Worm (Caenorhabditis elegans) whole organism, late embryonic: Measurements from ENCODE around the gene F35H12.1.

Experiments used
- F13H6.1 ChIP-seq: sonication (generic microtip); optimal IDR thresholded peaks from 2 replicates; lab custom pipeline; 2016; ENCODE audit warnings: missing genetic modification characterization, missing compliant biosample characterization
- ceh-24 ChIP-seq: sonication (generic microtip); optimal IDR thresholded peaks from 2 replicates; lab custom pipeline; 2016; ENCODE audit warnings: mild to moderate bottlenecking, missing genetic modification characterization, missing compliant biosample characterization
- dve-1 ChIP-seq: sonication (generic microtip); optimal IDR thresholded peaks from 2 replicates; lab custom pipeline; 2017; ENCODE audit warnings: antibody characterized with exemption, mild to moderate bottlenecking, missing genetic modification characterization, missing compliant biosample characterization
- elt-2 ChIP-seq: sonication (generic microtip); optimal IDR thresholded peaks from 2 replicates; lab custom pipeline; 2016; ENCODE audit warnings: missing genetic modification reagents, missing genetic modification characterization, missing compliant biosample characterization
- fkh-10 ChIP-seq: fragments of 150-350 bp; optimal IDR thresholded peaks from 2 replicates; lab custom pipeline; 2014; ENCODE audit warnings: missing biosample characterization, missing genetic modification reagents, missing genetic modification characterization
- hlh-30 ChIP-seq: sonication (generic microtip); optimal IDR thresholded peaks from 2 replicates; lab custom pipeline; 2017; ENCODE audit warnings: antibody characterized with exemption, missing genetic modification characterization, missing compliant biosample characterization; ENCODE audit not compliant: insufficient read depth
- lin-11 ChIP-seq: fragments of 200-800 bp; sonication (Bioruptor generic); optimal IDR thresholded peaks from 2 replicates; lab custom pipeline; 2018; ENCODE audit warnings: mild to moderate bottlenecking, missing genetic modification characterization, missing compliant biosample characterization
- mec-3 ChIP-seq: sonication (generic microtip); optimal IDR thresholded peaks from 2 replicates; lab custom pipeline; 2016; ENCODE audit warnings: borderline replicate concordance, missing genetic modification characterization, missing compliant biosample characterization
- nfya-1 ChIP-seq: sonication (generic microtip); optimal IDR thresholded peaks from 2 replicates; lab custom pipeline; 2017; ENCODE audit warnings: missing genetic modification characterization, mild to moderate bottlenecking, missing compliant biosample characterization, antibody characterized with exemption, moderate library complexity
- nhr-11 ChIP-seq: fragments of 150-350 bp; optimal IDR thresholded peaks from 2 replicates; lab custom pipeline; 2014; ENCODE audit warnings: missing biosample characterization, missing genetic modification characterization
- npax-4 ChIP-seq: sonication (generic microtip); optimal IDR thresholded peaks from 2 replicates; lab custom pipeline; 2016; ENCODE audit warnings: missing genetic modification characterization, missing compliant biosample characterization
- odd-2 ChIP-seq: sonication (generic microtip); optimal IDR thresholded peaks from 2 replicates; lab custom pipeline; 2017; ENCODE audit warnings: antibody characterized with exemption, mild to moderate bottlenecking, missing genetic modification characterization, missing compliant biosample characterization

- TF ChIP-seq npax-4 (tag; lab: Kevin White, UChicago) (no peak), odd-2 (tag; lab: Kevin White, UChicago) (no peak), elt-2 (tag; lab: Kevin White, UChicago) (no peak), hlh-30 (tag; lab: Kevin White, UChicago) (no peak), nfya-1 (tag; lab: Kevin White, UChicago) (no peak), mec-3 (tag; lab: Kevin White, UChicago) (no peak), dve-1 (tag; lab: Kevin White, UChicago) (no peak), lin-11 (tag; lab: Kevin White, UChicago) (no peak), F13H6.1 (tag; lab: Kevin White, UChicago) (no peak), nhr-11 (tag; lab: Kevin White, UChicago) (no peak), ceh-24 (tag; lab: Kevin White, UChicago) (no peak), fkh-10 (no peak)
Measured at ce11 chrX:986463-986862, 52.9 kb downstream of the F35H12.1 start.
